Worm (Caenorhabditis elegans) whole organism, early embryonic: ENCODE measurements around the gene F49C12.5.

Source experiments
- B0310.2 ChIP-seq: sonication (generic microtip); optimal IDR thresholded peaks from 2 replicates; lab custom pipeline; 2016; ENCODE audit warnings: mild to moderate bottlenecking, missing genetic modification characterization, missing compliant biosample characterization
- F13C5.2 ChIP-seq: sonication (generic microtip); optimal IDR thresholded peaks from 2 replicates; lab custom pipeline; 2017; ENCODE audit warnings: mild to moderate bottlenecking, missing genetic modification characterization, inconsistent platforms, missing compliant biosample characterization
- aly-1 ChIP-seq: sonication (generic microtip); optimal IDR thresholded peaks from 2 replicates; lab custom pipeline; 2016; ENCODE audit warnings: missing genetic modification characterization, missing compliant biosample characterization
- ama-1 ChIP-seq: fragments of 150-350 bp; optimal IDR thresholded peaks from 2 replicates; lab custom pipeline; 2014
- ceh-13 ChIP-seq: fragments of 200-800 bp; sonication (Bioruptor generic); optimal IDR thresholded peaks from 2 replicates; lab custom pipeline; 2018; ENCODE audit warnings: mild to moderate bottlenecking, missing genetic modification characterization, missing compliant biosample characterization
- ceh-36 ChIP-seq: sonication (generic microtip); optimal IDR thresholded peaks from 2 replicates; lab custom pipeline; 2016; ENCODE audit warnings: missing genetic modification characterization, inconsistent platforms, missing compliant biosample characterization
- ets-7 ChIP-seq: sonication (generic microtip); optimal IDR thresholded peaks from 2 replicates; lab custom pipeline; 2016; ENCODE audit warnings: missing genotype, missing genetic modification characterization, missing compliant biosample characterization
- flt-1 ChIP-seq: fragments of 200-800 bp; sonication (Bioruptor generic); IDR thresholded peaks from 2 replicates; pipeline ENCODE4 v1.3.6; 2022; ENCODE audit warnings: missing genetic modification characterization, missing compliant biosample characterization
- hmbx-1 ChIP-seq: sonication (generic microtip); optimal IDR thresholded peaks from 2 replicates; lab custom pipeline; 2016; ENCODE audit warnings: mild to moderate bottlenecking, missing genetic modification characterization, missing compliant biosample characterization
- hmg-4 ChIP-seq: fragments of 200-800 bp; sonication (Bioruptor generic); optimal IDR thresholded peaks from 2 replicates; lab custom pipeline; 2018; ENCODE audit warnings: mild to moderate bottlenecking, missing genetic modification characterization, missing compliant biosample characterization
- hnd-1 ChIP-seq: sonication (generic microtip); optimal IDR thresholded peaks from 2 replicates; lab custom pipeline; 2016; ENCODE audit warnings: missing genetic modification characterization, missing compliant biosample characterization
- pes-1 ChIP-seq: fragments of 200-800 bp; sonication (Bioruptor generic); IDR thresholded peaks from 2 replicates; pipeline ENCODE4 v1.3.6; 2022; ENCODE audit warnings: missing genetic modification reagents, missing genetic modification characterization, missing compliant biosample characterization
- scrt-1 ChIP-seq: fragments of 200-800 bp; sonication (Bioruptor generic); IDR thresholded peaks from 2 replicates; pipeline ENCODE4 v1.3.6; 2022; ENCODE audit warnings: missing genetic modification characterization, missing compliant biosample characterization
- sea-1 ChIP-seq: fragments of 200-800 bp; sonication (Bioruptor generic); conservative IDR thresholded peaks from 2 replicates; pipeline ENCODE4 v1.3.6; 2022; ENCODE audit warnings: missing genetic modification characterization, missing compliant biosample characterization
- tbx-11 ChIP-seq: fragments of 200-800 bp; sonication (Bioruptor generic); IDR thresholded peaks from 2 replicates; pipeline ENCODE4 v1.3.6; 2022; ENCODE audit warnings: missing genetic modification characterization, missing compliant biosample characterization
- tbx-37 ChIP-seq: fragments of 200-800 bp; sonication (Bioruptor generic); conservative IDR thresholded peaks from 2 replicates; pipeline ENCODE4 v1.3.6; 2022; ENCODE audit warnings: missing genetic modification reagents, missing genetic modification characterization, missing compliant biosample characterization
- tra-4 ChIP-seq: sonication (generic microtip); optimal IDR thresholded peaks from 2 replicates; lab custom pipeline; 2017; ENCODE audit warnings: missing genetic modification characterization, missing compliant biosample characterization

The F49C12.5 gene

DNA sequence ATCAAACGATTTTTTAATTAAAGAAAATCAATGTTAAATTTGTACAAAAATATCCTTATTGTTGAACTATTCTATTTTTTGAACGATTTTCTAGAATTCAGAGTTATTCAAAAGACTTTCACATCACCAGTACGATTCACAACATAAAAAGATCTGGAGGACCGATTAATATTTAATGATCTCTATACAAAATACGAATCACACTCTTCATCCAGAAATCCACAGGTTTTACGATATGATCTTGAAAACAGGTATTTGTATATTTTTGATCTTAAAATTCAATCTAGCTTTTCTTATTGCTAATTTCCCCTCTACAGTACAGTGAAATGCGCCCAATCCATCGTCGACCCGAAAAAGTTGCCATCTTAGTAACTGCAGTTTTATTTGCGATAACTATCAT lies at the start of gene F49C12.5:
Gene F49C12.5, plus strand, starts transcription at position 301 of the 400 bp plus-strand sequence.
- no peak for TF ChIP-seq hmg-4 (GFP tag; lab: Kevin White, UChicago)
- no peak for TF ChIP-seq pes-1 (GFP tag; lab: Robert Waterston, UW)
- TF ChIP-seq hmbx-1: no peak
- TF ChIP-seq hnd-1 (tag; lab: Kevin White, UChicago): no peak
- no peak for TF ChIP-seq ceh-13 (GFP tag; lab: Kevin White, UChicago)
- no peak for TF ChIP-seq ceh-36 (tag; lab: Kevin White, UChicago)

DNA sequence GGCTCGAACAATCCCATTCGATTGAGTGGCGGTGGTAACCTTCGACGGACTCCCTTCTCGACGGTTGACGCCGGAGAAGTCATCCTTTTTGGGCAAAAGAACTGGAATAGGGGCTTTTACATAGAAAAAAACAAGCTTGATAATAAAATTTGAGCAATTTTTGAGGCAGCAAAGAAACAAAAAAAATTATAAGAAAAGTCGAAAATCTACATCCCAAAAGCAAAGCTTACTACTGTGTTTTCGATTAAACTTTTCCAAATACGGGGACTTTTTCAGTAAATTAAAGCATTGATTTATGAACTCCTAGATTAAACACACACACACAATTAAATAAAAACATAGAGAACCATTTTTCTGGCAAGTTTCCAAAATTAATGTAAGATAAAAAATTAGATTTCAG lies 48.7 kb upstream of the F49C12.5 start, which contains the start of gene Y11D7A.9:
Gene Y11D7A.9, minus strand, starts transcription at position 101 of the 400 bp plus-strand sequence.
- TF ChIP-seq flt-1 (GFP tag; lab: Robert Waterston, UW): no peak
- TF ChIP-seq hmg-4 (GFP tag; lab: Kevin White, UChicago): no peak
- TF ChIP-seq pes-1 (GFP tag; lab: Robert Waterston, UW): no peak
- TF ChIP-seq hmbx-1: no peak
- no peak for TF ChIP-seq aly-1 (tag; lab: Kevin White, UChicago)
- no peak for TF ChIP-seq B0310.2 (tag; lab: Kevin White, UChicago)
- no peak for TF ChIP-seq ceh-36 (tag; lab: Kevin White, UChicago)
- no peak for TF ChIP-seq tbx-11 (GFP tag; lab: Robert Waterston, UW)
- no peak for TF ChIP-seq hnd-1 (tag; lab: Kevin White, UChicago)
- no peak for TF ChIP-seq scrt-1 (GFP tag; lab: Robert Waterston, UW)
- TF ChIP-seq tbx-37 (GFP tag; lab: Robert Waterston, UW): no peak
- TF ChIP-seq ama-1: no peak
- no peak for TF ChIP-seq sea-1 (GFP tag; lab: Robert Waterston, UW)
- no peak for TF ChIP-seq ets-7 (tag; lab: Kevin White, UChicago)
- no peak for TF ChIP-seq tra-4 (tag; lab: Kevin White, UChicago)
- TF ChIP-seq ceh-13 (GFP tag; lab: Kevin White, UChicago): no peak

DNA sequence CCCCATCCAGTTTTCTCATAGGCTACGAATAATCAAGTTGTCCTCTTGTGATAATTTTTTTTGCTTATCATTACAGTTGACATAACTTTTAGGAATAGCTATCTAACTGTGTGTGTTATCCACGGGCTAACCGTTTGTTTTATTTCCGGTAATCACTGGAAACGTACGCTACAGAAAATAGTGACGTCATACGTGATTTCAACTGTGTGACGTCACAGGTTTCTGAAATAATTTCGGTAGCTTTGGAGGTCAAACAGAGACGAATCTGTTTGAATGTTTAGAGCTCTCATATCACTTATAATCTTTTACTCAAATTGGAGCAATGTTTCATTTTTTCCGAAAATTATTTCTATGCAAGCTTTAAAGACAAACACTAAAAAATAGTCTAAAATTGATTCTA lies 47.9 kb upstream of the F49C12.5 start:
- no peak for TF ChIP-seq hmbx-1

DNA sequence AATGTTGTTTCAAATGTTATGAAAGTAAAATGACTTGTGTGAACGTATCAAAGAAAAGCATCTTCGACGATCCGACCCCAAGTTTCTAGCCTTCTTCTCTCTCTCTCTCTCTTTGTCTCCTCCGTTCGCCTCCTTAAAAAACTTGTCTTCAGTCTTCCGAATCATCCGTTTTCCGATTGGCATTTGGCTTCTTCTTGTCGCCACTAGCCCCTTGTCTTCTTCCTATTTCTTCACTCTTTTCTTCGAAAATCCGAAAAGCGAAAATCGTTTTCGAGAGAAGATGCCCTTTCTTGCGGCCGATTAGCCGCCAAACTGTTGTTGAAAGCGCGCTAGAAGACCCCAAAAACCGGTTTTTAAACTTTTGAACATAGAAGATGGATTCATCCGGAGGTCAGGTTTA lies 46.2 kb upstream of the F49C12.5 start:
- no peak for TF ChIP-seq aly-1 (tag; lab: Kevin White, UChicago)
- TF ChIP-seq scrt-1 (GFP tag; lab: Robert Waterston, UW): no peak
- TF ChIP-seq F13C5.2 (tag; lab: Kevin White, UChicago): no peak
- TF ChIP-seq ceh-13 (GFP tag; lab: Kevin White, UChicago): no peak
- TF ChIP-seq tra-4 (tag; lab: Kevin White, UChicago): no peak
- TF ChIP-seq hmg-4 (GFP tag; lab: Kevin White, UChicago): no peak
- TF ChIP-seq pes-1 (GFP tag; lab: Robert Waterston, UW): no peak
- no peak for TF ChIP-seq tbx-11 (GFP tag; lab: Robert Waterston, UW)
- no peak for TF ChIP-seq B0310.2 (tag; lab: Kevin White, UChicago)
- no peak for TF ChIP-seq sea-1 (GFP tag; lab: Robert Waterston, UW)
- no peak for TF ChIP-seq hmbx-1
- TF ChIP-seq ama-1: no peak
- TF ChIP-seq flt-1 (GFP tag; lab: Robert Waterston, UW): no peak
- TF ChIP-seq tbx-37 (GFP tag; lab: Robert Waterston, UW): no peak
- TF ChIP-seq hnd-1 (tag; lab: Kevin White, UChicago): no peak

DNA sequence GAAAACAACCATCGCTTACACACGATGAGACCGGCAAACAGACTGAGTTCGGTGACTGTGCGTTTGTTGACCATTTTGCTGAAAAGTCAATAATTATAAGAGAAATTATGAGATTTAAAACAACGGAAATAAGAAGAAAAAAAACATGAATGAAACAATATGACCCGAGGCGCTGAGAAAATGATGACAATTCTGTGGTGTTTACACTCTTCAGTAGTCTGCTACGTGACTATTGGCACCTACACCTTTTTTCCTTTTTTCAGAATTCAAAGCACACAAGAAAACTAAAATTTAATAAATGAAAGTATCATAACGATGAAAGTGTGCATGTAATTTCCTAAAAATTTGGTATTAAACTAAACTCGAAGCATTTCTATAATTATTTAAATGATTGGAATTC lies 45.0 kb upstream of the F49C12.5 start, which contains the start of gene Y11D7A.10:
Gene Y11D7A.10, minus strand, starts transcription at position 82 of the 400 bp plus-strand sequence.
- TF ChIP-seq flt-1 (GFP tag; lab: Robert Waterston, UW) (no peak), hmbx-1 (no peak), ets-7 (tag; lab: Kevin White, UChicago) (no peak), ama-1 (no peak)

DNA sequence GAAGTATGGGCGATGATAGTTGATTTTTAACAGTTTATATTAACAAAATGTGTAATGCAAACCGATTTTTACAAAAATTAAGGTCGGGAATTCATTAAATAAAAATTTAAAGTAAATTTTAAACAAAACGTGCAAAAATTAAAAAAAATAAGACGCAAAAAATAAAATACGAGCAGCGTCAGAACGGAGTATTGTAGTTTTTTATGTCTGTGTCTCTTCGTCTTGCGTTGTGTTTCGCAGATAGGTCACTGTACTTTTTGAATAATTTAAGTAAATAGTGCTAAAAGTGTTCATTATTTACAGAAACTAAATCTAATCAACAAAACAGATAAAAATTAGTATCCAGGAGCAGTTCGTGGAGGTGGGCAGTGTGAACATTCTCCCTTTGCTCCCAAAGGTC lies 44.4 kb upstream of the F49C12.5 start:
- TF ChIP-seq tra-4 (tag; lab: Kevin White, UChicago): no peak
- TF ChIP-seq tbx-37 (GFP tag; lab: Robert Waterston, UW): no peak
- TF ChIP-seq tbx-11 (GFP tag; lab: Robert Waterston, UW): no peak
- no peak for TF ChIP-seq hnd-1 (tag; lab: Kevin White, UChicago)
- no peak for TF ChIP-seq sea-1 (GFP tag; lab: Robert Waterston, UW)
- no peak for TF ChIP-seq scrt-1 (GFP tag; lab: Robert Waterston, UW)
- no peak for TF ChIP-seq flt-1 (GFP tag; lab: Robert Waterston, UW)
- no peak for TF ChIP-seq ama-1
- TF ChIP-seq pes-1 (GFP tag; lab: Robert Waterston, UW): no peak
- TF ChIP-seq B0310.2 (tag; lab: Kevin White, UChicago): no peak
- TF ChIP-seq F13C5.2 (tag; lab: Kevin White, UChicago): no peak
- TF ChIP-seq ets-7 (tag; lab: Kevin White, UChicago): no peak
- no peak for TF ChIP-seq hmbx-1
- no peak for TF ChIP-seq ceh-36 (tag; lab: Kevin White, UChicago)
- TF ChIP-seq hmg-4 (GFP tag; lab: Kevin White, UChicago): no peak
- TF ChIP-seq ceh-13 (GFP tag; lab: Kevin White, UChicago): no peak
- TF ChIP-seq aly-1 (tag; lab: Kevin White, UChicago): no peak

DNA sequence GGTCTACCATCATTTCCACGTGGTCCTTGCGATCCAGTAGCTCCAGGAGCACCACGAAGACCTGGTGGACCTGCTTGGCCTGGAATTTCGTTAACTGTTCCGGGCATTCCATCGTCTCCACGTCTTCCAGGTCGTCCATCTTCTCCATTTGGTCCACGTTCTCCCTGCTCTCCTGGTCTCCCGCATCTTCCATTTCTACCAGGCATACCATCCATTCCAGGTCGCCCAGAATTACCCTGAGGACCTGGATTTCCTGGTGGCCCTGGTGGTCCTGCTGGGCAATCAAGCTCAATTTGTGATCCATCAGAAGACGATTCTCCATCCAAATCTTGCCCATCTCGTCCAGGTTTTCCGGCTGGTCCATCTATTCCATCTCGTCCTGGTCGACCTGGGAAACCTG lies 43.9 kb upstream of the F49C12.5 start:
- TF ChIP-seq B0310.2 (tag; lab: Kevin White, UChicago): no peak
- TF ChIP-seq sea-1 (GFP tag; lab: Robert Waterston, UW): no peak
- TF ChIP-seq flt-1 (GFP tag; lab: Robert Waterston, UW): no peak
- TF ChIP-seq ceh-13 (GFP tag; lab: Kevin White, UChicago): no peak

DNA sequence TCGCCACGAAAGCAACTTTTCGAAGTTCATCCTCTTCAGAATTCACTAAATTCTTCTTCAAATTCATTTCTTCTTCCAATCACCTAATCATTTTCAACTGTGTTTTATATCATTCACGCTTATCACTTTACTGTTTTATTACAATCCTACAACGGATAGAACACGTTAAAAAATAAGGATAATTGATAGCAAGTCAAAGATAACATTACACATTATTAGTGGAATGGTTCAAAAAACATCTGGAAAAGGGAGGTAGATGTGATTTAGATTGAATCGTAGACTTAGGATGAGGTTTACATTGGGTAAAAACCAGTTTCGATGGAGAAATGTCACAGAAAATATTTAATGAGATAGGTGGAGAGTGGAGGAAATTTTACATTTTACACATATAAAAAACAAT lies 43.0 kb upstream of the F49C12.5 start, which contains the start of gene col-120:
Gene col-120, minus strand, starts transcription at position 101 of the 400 bp plus-strand sequence.
- TF ChIP-seq tbx-11 (GFP tag; lab: Robert Waterston, UW): no peak
- TF ChIP-seq B0310.2 (tag; lab: Kevin White, UChicago): no peak
- TF ChIP-seq ama-1: no peak
- TF ChIP-seq ets-7 (tag; lab: Kevin White, UChicago): no peak
- no peak for TF ChIP-seq pes-1 (GFP tag; lab: Robert Waterston, UW)
- no peak for TF ChIP-seq aly-1 (tag; lab: Kevin White, UChicago)
- no peak for TF ChIP-seq scrt-1 (GFP tag; lab: Robert Waterston, UW)
- TF ChIP-seq sea-1 (GFP tag; lab: Robert Waterston, UW): no peak
- no peak for TF ChIP-seq tbx-37 (GFP tag; lab: Robert Waterston, UW)
